Fruit fly (Drosophila melanogaster): ENCODE results near the gene EMC2A.

DNA sequence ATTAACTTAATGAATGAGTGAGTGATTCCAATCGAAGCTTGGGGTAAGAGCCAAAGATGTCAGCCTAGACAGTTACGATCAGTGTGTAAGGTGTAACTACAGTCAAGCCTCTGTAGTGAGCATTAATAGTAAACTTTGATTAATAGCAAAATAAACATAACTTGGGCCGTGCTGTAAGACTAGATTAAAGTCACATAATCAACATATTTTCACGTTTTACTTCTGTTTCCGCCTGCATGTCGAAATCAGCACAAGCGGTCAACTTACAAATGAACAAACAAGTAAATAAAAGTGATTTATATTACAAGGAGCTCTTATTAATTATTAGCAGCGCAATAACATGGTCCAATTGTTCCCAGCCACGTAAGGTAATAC, 8.0 kb downstream of the EMC2A start:
- TF ChIP-seq Hr4 (GFP tag; optimal IDR thresholded peaks at IDR 0.05) (peak; percentile 56), fd59A (GFP tag; optimal IDR thresholded peaks at IDR 0.05) (no peak)

Measured in whole organism, prepupa.